Fruit fly (Drosophila melanogaster): ENCODE results near the gene eff.

Gene eff

dm6 chr3R:14758331-14758730, 17.2 kb upstream of the eff start:
- TF ChIP-seq CG10631 (GFP tag; optimal IDR thresholded peaks at IDR 0.05) (no peak), CG15336 (GFP tag; IDR thresholded peaks at IDR 0.05) (peak; percentile 86), esn (GFP tag; optimal IDR thresholded peaks at IDR 0.05) (no peak), Sox102F (GFP tag; optimal IDR thresholded peaks at IDR 0.05) (no peak), CG9139 (GFP tag; optimal IDR thresholded peaks at IDR 0.05) (no peak), dsx (GFP tag; optimal IDR thresholded peaks at IDR 0.05; ENCODE audit: poor library complexity, severe bottlenecking) (no peak), acj6 (GFP tag; optimal IDR thresholded peaks at IDR 0.05) (no peak), CG11294 (GFP tag; IDR thresholded peaks at IDR 0.05) (peak; percentile 43; the same call in 1 of the 2 replicates), vri (GFP tag; optimal IDR thresholded peaks at IDR 0.05) (no peak), net (GFP tag; optimal IDR thresholded peaks at IDR 0.05) (peak; percentile 2), CG4318 (GFP tag; optimal IDR thresholded peaks at IDR 0.05) (peak; percentile 12), pdm3 (GFP tag; optimal IDR thresholded peaks at IDR 0.05) (peak; percentile 26), dac (GFP tag; optimal IDR thresholded peaks at IDR 0.05) (no peak), CG3919 (GFP tag; optimal IDR thresholded peaks at IDR 0.05) (peak; percentile 10), CG31627 (GFP tag; optimal IDR thresholded peaks at IDR 0.05) (no peak), fd59A (GFP tag; optimal IDR thresholded peaks at IDR 0.05) (no peak), Eip93F (GFP tag; optimal IDR thresholded peaks at IDR 0.05) (no peak), Hr4 (GFP tag; optimal IDR thresholded peaks at IDR 0.05) (peak; percentile 51), svp (GFP tag) (no peak), Sox14 (GFP tag; optimal IDR thresholded peaks at IDR 0.05) (no peak), Smox (GFP tag; optimal IDR thresholded peaks at IDR 0.05) (no peak), lz (GFP tag; optimal IDR thresholded peaks at IDR 0.05) (no peak), Hr38 (GFP tag; optimal IDR thresholded peaks at IDR 0.05) (no peak), CG8632 (GFP tag; optimal IDR thresholded peaks at IDR 0.05) (no peak), CG6808 (GFP tag; optimal IDR thresholded peaks at IDR 0.05) (no peak), Lpt (GFP tag; optimal IDR thresholded peaks at IDR 0.05) (no peak), spab (GFP tag; optimal IDR thresholded peaks at IDR 0.05) (no peak), CG8119 (GFP tag; IDR thresholded peaks at IDR 0.05) (peak; percentile 79), Hr39 (GFP tag; optimal IDR thresholded peaks at IDR 0.05) (no peak), Met (GFP tag; optimal IDR thresholded peaks at IDR 0.05) (no peak), Blimp-1 (GFP tag; optimal IDR thresholded peaks at IDR 0.05) (no peak), fd85E (GFP tag; optimal IDR thresholded peaks at IDR 0.05) (no peak), fkh (GFP tag; optimal IDR thresholded peaks at IDR 0.05) (no peak), CG32006 (GFP tag; optimal IDR thresholded peaks at IDR 0.05) (peak; percentile 70), OdsH (GFP tag; optimal IDR thresholded peaks at IDR 0.05) (peak; percentile 39), eg (GFP tag; IDR thresholded peaks at IDR 0.05) (peak; percentile 87), CG8319 (GFP tag; optimal IDR thresholded peaks at IDR 0.05) (no peak), CG6854 (GFP tag; optimal IDR thresholded peaks at IDR 0.05) (no peak), achi (GFP tag; optimal IDR thresholded peaks at IDR 0.05) (peak; percentile 22), CG34406 (GFP tag; optimal IDR thresholded peaks at IDR 0.05) (no peak), Ets96B (tag; optimal IDR thresholded peaks at IDR 0.05) (no peak), CG3032 (tag; optimal IDR thresholded peaks at IDR 0.05) (no peak), Sox15 (GFP tag; optimal IDR thresholded peaks at IDR 0.05) (no peak), Gug (GFP tag; IDR thresholded peaks at IDR 0.05) (no peak), CG6276 (GFP tag; optimal IDR thresholded peaks at IDR 0.05) (peak; percentile 73), CG7368 (GFP tag; optimal IDR thresholded peaks at IDR 0.05) (no peak), ss (GFP tag; optimal IDR thresholded peaks at IDR 0.05) (no peak)
